Fruit fly (Drosophila melanogaster) whole organism, embryonic: Measurements from ENCODE around the gene Enoph.

Experiments
- Atf3 ChIP-seq: fragments of 200-800 bp; sonication (Bioruptor generic); optimal IDR thresholded peaks from 3 replicates; lab custom pipeline; 2016; ENCODE audit warnings: missing biosample characterization, missing genetic modification characterization
- BEAF-32 ChIP-seq: fragments of 200-800 bp; sonication (Bioruptor generic); optimal IDR thresholded peaks from 3 replicates; lab custom pipeline; 2017; ENCODE audit warnings: missing biosample characterization, missing genetic modification characterization, mild to moderate bottlenecking, moderate library complexity, missing genetic modification reagents
- CG12155 ChIP-seq: fragments of 200-800 bp; sonication (Bioruptor generic); optimal IDR thresholded peaks from 3 replicates; lab custom pipeline; 2016; ENCODE audit warnings: missing biosample characterization, missing genetic modification characterization
- CG1233 ChIP-seq: fragments of 200-800 bp; sonication (Bioruptor generic); optimal IDR thresholded peaks from 4 replicates; lab custom pipeline; 2018; ENCODE audit warnings: missing biosample characterization, mild to moderate bottlenecking, missing genetic modification characterization
- CG12769 ChIP-seq: fragments of 200-800 bp; sonication (Bioruptor generic); optimal IDR thresholded peaks from 2 replicates; lab custom pipeline; 2019; ENCODE audit warnings: missing biosample characterization, mild to moderate bottlenecking, missing genetic modification characterization, moderate library complexity
- CG13287 ChIP-seq: fragments of 200-800 bp; sonication (Bioruptor generic); IDR thresholded peaks from 2 replicates; pipeline ENCODE4 v1.3.6; 2022; ENCODE audit warnings: missing biosample characterization, missing genetic modification characterization; ENCODE audit not compliant: partially characterized antibody
- CG14710 ChIP-seq: fragments of 200-800 bp; sonication (Bioruptor generic); optimal IDR thresholded peaks from 3 replicates; lab custom pipeline; 2019; ENCODE audit warnings: missing biosample characterization, mild to moderate bottlenecking, missing genetic modification characterization, moderate library complexity
- CG15514 ChIP-seq: fragments of 200-800 bp; sonication (Bioruptor generic); optimal IDR thresholded peaks from 3 replicates; lab custom pipeline; 2017; ENCODE audit warnings: missing biosample characterization, missing genetic modification characterization, mild to moderate bottlenecking, moderate library complexity, missing genetic modification reagents
- CG1603 ChIP-seq: fragments of 200-800 bp; sonication (Bioruptor generic); optimal IDR thresholded peaks from 2 replicates; lab custom pipeline; 2019; ENCODE audit warnings: missing biosample characterization, mild to moderate bottlenecking, missing genetic modification characterization, moderate library complexity
- CG17385 ChIP-seq: fragments of 200-800 bp; sonication (Bioruptor generic); optimal IDR thresholded peaks from 3 replicates; lab custom pipeline; 2018; ENCODE audit warnings: missing biosample characterization, mild to moderate bottlenecking, missing genetic modification characterization
- CG18262 ChIP-seq: fragments of 200-800 bp; optimal IDR thresholded peaks from 3 replicates; lab custom pipeline; 2019; ENCODE audit warnings: missing biosample characterization, mild to moderate bottlenecking, missing genetic modification characterization, moderate library complexity
- CG1832 ChIP-seq: fragments of 200-800 bp; sonication (Bioruptor generic); optimal IDR thresholded peaks from 2 replicates; lab custom pipeline; 2017; ENCODE audit warnings: missing biosample characterization, mild to moderate bottlenecking, missing genetic modification characterization, inconsistent platforms
- CG18476 ChIP-seq: fragments of 200-800 bp; sonication (Bioruptor generic); optimal IDR thresholded peaks from 2 replicates; lab custom pipeline; 2016; ENCODE audit warnings: missing biosample characterization, mild to moderate bottlenecking, missing genetic modification characterization
- CG4617 ChIP-seq: fragments of 200-800 bp; sonication (Bioruptor generic); optimal IDR thresholded peaks from 3 replicates; lab custom pipeline; 2016; ENCODE audit warnings: missing biosample characterization, missing genetic modification characterization, borderline replicate concordance
- CG5953 ChIP-seq: fragments of 200-800 bp; sonication (Bioruptor generic); IDR thresholded peaks from 2 replicates; pipeline ENCODE4 v1.3.6; 2022; ENCODE audit warnings: missing biosample characterization, missing genetic modification characterization
- CG6254 ChIP-seq: fragments of 200-800 bp; sonication (Bioruptor generic); optimal IDR thresholded peaks from 3 replicates; lab custom pipeline; 2017; ENCODE audit warnings: mild to moderate bottlenecking, missing biosample characterization, missing genetic modification reagents, missing genetic modification characterization
- CG7271 ChIP-seq: fragments of 200-800 bp; sonication (Bioruptor generic); optimal IDR thresholded peaks from 2 replicates; lab custom pipeline; 2018; ENCODE audit warnings: missing biosample characterization, mild to moderate bottlenecking, missing genetic modification characterization, moderate library complexity
- CG8281 ChIP-seq: fragments of 200-800 bp; sonication (Bioruptor generic); optimal IDR thresholded peaks from 2 replicates; lab custom pipeline; 2018; ENCODE audit warnings: missing biosample characterization, mild to moderate bottlenecking, missing genetic modification characterization, moderate library complexity
- CG9797 ChIP-seq: fragments of 200-800 bp; sonication (Bioruptor generic); optimal IDR thresholded peaks from 3 replicates; lab custom pipeline; 2018; ENCODE audit warnings: missing biosample characterization, mild to moderate bottlenecking, missing genetic modification characterization
- CTCF ChIP-seq: fragments of 200-800 bp; sonication (Bioruptor generic); optimal IDR thresholded peaks from 2 replicates; lab custom pipeline; 2017; ENCODE audit warnings: missing biosample characterization, mild to moderate bottlenecking, missing genetic modification characterization, moderate library complexity
- Camta ChIP-seq: fragments of 200-800 bp; sonication (Bioruptor generic); optimal IDR thresholded peaks from 2 replicates; lab custom pipeline; 2016; ENCODE audit warnings: missing biosample characterization, missing genetic modification characterization
- CkIIα-i1 ChIP-seq: fragments of 200-800 bp; sonication (Bioruptor generic); IDR thresholded peaks from 2 replicates; pipeline ENCODE4 v1.3.6; 2022; ENCODE audit warnings: missing biosample characterization, missing genetic modification characterization
- D ChIP-seq, 2 experiments: fragments of 200-800 bp in 1 of 2; fragments of >200 bp in 1 of 2; sonication (Bioruptor generic) in 1 of 2; optimal IDR thresholded peaks; 2 replicates in 1 of 2; 3 replicates in 1 of 2; lab custom pipeline; 2017; ENCODE audit warnings: mild to moderate bottlenecking in 1 of 2, missing biosample characterization in 1 of 2, missing genetic modification characterization in 1 of 2, missing genetic modification reagents in 1 of 2
- Dbx ChIP-seq: fragments of 200-800 bp; sonication (Bioruptor generic); IDR thresholded peaks from 3 replicates; pipeline ENCODE4 v1.3.6; 2022; ENCODE audit warnings: missing biosample characterization, missing genetic modification characterization
- Dll ChIP-seq: fragments of 200-800 bp; sonication (Bioruptor generic); IDR thresholded peaks from 4 replicates; pipeline ENCODE4 v1.3.6; 2022; ENCODE audit warnings: missing biosample characterization, missing genetic modification characterization; ENCODE audit not compliant: partially characterized antibody
- Dp ChIP-seq: fragments of 200-800 bp; sonication (Bioruptor generic); optimal IDR thresholded peaks from 2 replicates; lab custom pipeline; 2018; ENCODE audit warnings: missing biosample characterization, mild to moderate bottlenecking, missing genetic modification characterization, moderate library complexity
- E2f2 ChIP-seq: fragments of 200-800 bp; sonication (Bioruptor generic); IDR thresholded peaks from 2 replicates; pipeline ENCODE4 v1.3.6; 2022; ENCODE audit warnings: missing biosample characterization, missing genetic modification characterization
- Ets65A ChIP-seq: fragments of 200-800 bp; sonication (Bioruptor generic); peaks from one replicate; lab custom pipeline; 2016; ENCODE audit warnings: missing biosample characterization, missing genetic modification characterization
- H15 ChIP-seq: fragments of 200-800 bp; sonication (Bioruptor generic); IDR thresholded peaks from 3 replicates; pipeline ENCODE4 v1.3.6; 2022; ENCODE audit warnings: missing biosample characterization, missing genetic modification characterization
- HLH3B ChIP-seq: fragments of 200-800 bp; sonication (Bioruptor generic); IDR thresholded peaks from 2 replicates; pipeline ENCODE4 v1.3.6; 2022; ENCODE audit warnings: missing biosample characterization, missing genetic modification characterization
- HLH54F ChIP-seq: fragments of 200-800 bp; sonication (Bioruptor generic); optimal IDR thresholded peaks from 3 replicates; lab custom pipeline; 2016; ENCODE audit warnings: missing biosample characterization, missing genetic modification characterization
- Max ChIP-seq: fragments of 200-800 bp; sonication (Bioruptor generic); optimal IDR thresholded peaks from 2 replicates; lab custom pipeline; 2016; ENCODE audit warnings: missing biosample characterization, mild to moderate bottlenecking, missing genetic modification characterization
- Med ChIP-seq: fragments of 200-800 bp; sonication (Bioruptor generic); peaks from one replicate; lab custom pipeline; 2016; ENCODE audit warnings: missing biosample characterization, missing genetic modification characterization, mild to moderate bottlenecking, inconsistent platforms, moderate library complexity
- Myb ChIP-seq: fragments of 200-800 bp; sonication (Bioruptor generic); optimal IDR thresholded peaks from 2 replicates; lab custom pipeline; 2016; ENCODE audit warnings: missing biosample characterization, missing genetic modification characterization
- Stat92E ChIP-seq, 3 experiments: fragments of >200 bp in 2 of 3; fragments of 200-800 bp in 1 of 3; sonication (Bioruptor generic) in 1 of 3; optimal IDR thresholded peaks; 2 replicates each; lab custom pipeline; 2017 to 2019; ENCODE audit warnings: missing biosample characterization in 3 of 3, missing genetic modification characterization in 3 of 3, mild to moderate bottlenecking in 1 of 3, moderate library complexity in 1 of 3
- amos ChIP-seq: fragments of 200-800 bp; sonication (Bioruptor generic); IDR thresholded peaks from 2 replicates; pipeline ENCODE4 v1.3.6; 2022; ENCODE audit warnings: missing biosample characterization, missing genetic modification characterization; ENCODE audit not compliant: partially characterized antibody
- cad ChIP-seq: fragments of >200 bp; optimal IDR thresholded peaks from 2 replicates; lab custom pipeline; 2017; ENCODE audit warnings: missing biosample characterization, missing genetic modification characterization
- crp ChIP-seq, 2 experiments: fragments of 200-800 bp; sonication (Bioruptor generic); optimal IDR thresholded peaks; 2 replicates in 1 of 2; 3 replicates in 1 of 2; lab custom pipeline; 2017; ENCODE audit warnings: missing biosample characterization in 2 of 2, missing genetic modification characterization in 2 of 2, mild to moderate bottlenecking in 1 of 2, moderate library complexity in 1 of 2
- jigr1 ChIP-seq: fragments of 200-800 bp; sonication (Bioruptor generic); IDR thresholded peaks from 3 replicates; pipeline ENCODE4 v1.3.6; 2022; ENCODE audit warnings: missing biosample characterization, missing genetic modification characterization
- luna ChIP-seq: fragments of 200-800 bp; sonication (Bioruptor generic); optimal IDR thresholded peaks from 2 replicates; lab custom pipeline; 2016; ENCODE audit warnings: missing biosample characterization, missing genetic modification characterization
- nom ChIP-seq: fragments of 200-800 bp; sonication (Bioruptor generic); optimal IDR thresholded peaks from 2 replicates; lab custom pipeline; 2017; ENCODE audit warnings: missing biosample characterization, missing genetic modification characterization, mild to moderate bottlenecking, moderate library complexity, missing genetic modification reagents
- schlank ChIP-seq: fragments of 200-800 bp; sonication (Bioruptor generic); optimal IDR thresholded peaks from 2 replicates; lab custom pipeline; 2018; ENCODE audit warnings: missing biosample characterization, mild to moderate bottlenecking, missing genetic modification characterization
- seq ChIP-seq: fragments of 200-800 bp; sonication (Bioruptor generic); IDR thresholded peaks from 2 replicates; pipeline ENCODE4 v1.3.6; 2022; ENCODE audit warnings: missing biosample characterization, missing genetic modification characterization
- sima ChIP-seq: fragments of 200-800 bp; sonication (Bioruptor generic); optimal IDR thresholded peaks from 2 replicates; lab custom pipeline; 2016; ENCODE audit warnings: missing biosample characterization, missing genetic modification characterization
- stwl ChIP-seq: fragments of 200-800 bp; sonication (Bioruptor generic); optimal IDR thresholded peaks from 3 replicates; lab custom pipeline; 2018; ENCODE audit warnings: missing biosample characterization, mild to moderate bottlenecking, missing genetic modification characterization, moderate library complexity
- vvl ChIP-seq: fragments of 200-800 bp; sonication (Bioruptor generic); IDR thresholded peaks from 2 replicates; pipeline ENCODE4 v1.3.6; 2022; ENCODE audit warnings: missing biosample characterization, missing genetic modification characterization

Enoph gene

dm6 chr3R:5226025-5226424 is 30.5 kb downstream of the Enoph start, which contains the start of gene Vps37B (continued):
- TF ChIP-seq crp (GFP tag; optimal IDR thresholded peaks at IDR 0.05; lab: Kevin White, UChicago), result no peak
- no peak for TF ChIP-seq seq (GFP tag; lab: Robert Waterston, UW)
- no peak for TF ChIP-seq Atf3 (GFP tag; lab: Kevin White, UChicago)
- TF ChIP-seq CG1603 (tag; lab: Kevin White, UChicago), result peak; percentile 49
- peak; percentile 75 for TF ChIP-seq Myb (GFP tag; lab: Kevin White, UChicago)
- peak; percentile 67 for TF ChIP-seq stwl (tag; lab: Kevin White, UChicago)
- TF ChIP-seq CG6254 (GFP tag; lab: Kevin White, UChicago), result no peak
- peak; percentile 64 for TF ChIP-seq CG4617 (GFP tag; lab: Kevin White, UChicago)
- peak; percentile 21; the same call in 1 of the 4 replicates for TF ChIP-seq Dll
- no peak for TF ChIP-seq CG5953 (GFP tag; lab: Robert Waterston, UW)
- TF ChIP-seq E2f2 (GFP tag; lab: Robert Waterston, UW), result peak; percentile 93
- no peak for TF ChIP-seq CG12155 (GFP tag; lab: Kevin White, UChicago)
- TF ChIP-seq CG15514, result peak; percentile 24
- TF ChIP-seq CG18262, result no peak
- no peak for TF ChIP-seq luna (GFP tag; lab: Kevin White, UChicago)
- TF ChIP-seq Dp (GFP tag; lab: Kevin White, UChicago), result peak; percentile 86
- no peak for TF ChIP-seq CG8281 (tag; lab: Kevin White, UChicago)
- TF ChIP-seq H15 (GFP tag; lab: Robert Waterston, UW), result no peak
- TF ChIP-seq CG17385 (GFP tag; lab: Kevin White, UChicago), result no peak
- TF ChIP-seq schlank (tag; lab: Kevin White, UChicago), result no peak
- no peak for TF ChIP-seq Ets65A
- TF ChIP-seq CG13287 (GFP tag; lab: Robert Waterston, UW), result peak; percentile 31; the same call in 1 of the 2 replicates
- TF ChIP-seq HLH54F (GFP tag; lab: Kevin White, UChicago), result no peak
- peak; percentile 43 for TF ChIP-seq CTCF (GFP tag; lab: Kevin White, UChicago)
- TF ChIP-seq CG18476 (GFP tag; lab: Kevin White, UChicago), result no peak
- TF ChIP-seq amos (GFP tag; lab: Robert Waterston, UW), result peak; percentile 19; the same call in 1 of the 2 replicates
- TF ChIP-seq CkIIα-i1 (GFP tag; lab: Robert Waterston, UW), result no peak
- no peak for TF ChIP-seq HLH3B (GFP tag; lab: Robert Waterston, UW)
- no peak for TF ChIP-seq cad (GFP tag; lab: Kevin White, UChicago)
- no peak for TF ChIP-seq Stat92E (GFP tag; optimal IDR thresholded peaks at IDR 0.05; lab: Kevin White, UChicago)
- no peak for TF ChIP-seq sima (GFP tag; lab: Kevin White, UChicago)
- no peak for TF ChIP-seq Camta
- TF ChIP-seq D (optimal IDR thresholded peaks at IDR 0.05; lab: Kevin White, UChicago), result peak; percentile 41
- TF ChIP-seq D (GFP tag; optimal IDR thresholded peaks at IDR 0.05; lab: Kevin White, UChicago), result no peak
- TF ChIP-seq CG7271 (tag; lab: Kevin White, UChicago), result no peak
- TF ChIP-seq Med, result peak; percentile 21
- no peak for TF ChIP-seq CG1233 (GFP tag; lab: Kevin White, UChicago)
- peak; percentile 23 for TF ChIP-seq CG14710
- no peak for TF ChIP-seq CG12769 (tag; lab: Kevin White, UChicago)
- no peak for TF ChIP-seq Dbx (GFP tag; lab: Robert Waterston, UW)
- no peak for TF ChIP-seq vvl
- no peak for TF ChIP-seq jigr1
- TF ChIP-seq CG9797 (GFP tag; lab: Kevin White, UChicago), result peak; percentile 56
- peak; percentile 14 for TF ChIP-seq BEAF-32 (GFP tag; lab: Kevin White, UChicago)
- no peak for TF ChIP-seq Max (GFP tag; lab: Kevin White, UChicago)
- TF ChIP-seq nom (GFP tag; lab: Kevin White, UChicago), result peak; percentile 1
- no peak for TF ChIP-seq CG1832 (GFP tag; lab: Kevin White, UChicago)
